Fruit fly (Drosophila melanogaster) whole organism, embryonic: ENCODE measurements around the gene Atf3.

Experiments
- Asciz ChIP-seq: fragments of 200-800 bp; sonication (Bioruptor generic); optimal IDR thresholded peaks from 2 replicates; lab custom pipeline; 2017; ENCODE audit warnings: missing biosample characterization, mild to moderate bottlenecking, missing genetic modification characterization, missing genetic modification reagents
- BEAF-32 ChIP-seq: fragments of 200-800 bp; sonication (Bioruptor generic); optimal IDR thresholded peaks from 3 replicates; lab custom pipeline; 2017; ENCODE audit warnings: missing biosample characterization, missing genetic modification characterization, mild to moderate bottlenecking, moderate library complexity, missing genetic modification reagents
- Bteb2 ChIP-seq: fragments of 200-800 bp; sonication (Bioruptor generic); optimal IDR thresholded peaks from 2 replicates; lab custom pipeline; 2016; ENCODE audit warnings: missing biosample characterization, missing genetic modification characterization
- CG10366 ChIP-seq: fragments of 200-800 bp; sonication (Bioruptor generic); IDR thresholded peaks from 2 replicates; pipeline ENCODE4 v1.3.6; 2022; ENCODE audit warnings: missing biosample characterization, missing genetic modification characterization
- CG10462 ChIP-seq: fragments of 200-800 bp; sonication (Bioruptor generic); optimal IDR thresholded peaks from 2 replicates; lab custom pipeline; 2016; ENCODE audit warnings: missing biosample characterization, missing genetic modification characterization
- CG11398 ChIP-seq: fragments of 200-800 bp; sonication (Bioruptor generic); optimal IDR thresholded peaks from 2 replicates; lab custom pipeline; 2016; ENCODE audit warnings: missing biosample characterization, missing genetic modification characterization
- CG12104 ChIP-seq: fragments of 200-800 bp; sonication (Bioruptor generic); optimal IDR thresholded peaks from 3 replicates; lab custom pipeline; 2016; ENCODE audit warnings: missing biosample characterization, missing genetic modification characterization
- CG12236 ChIP-seq: fragments of 200-800 bp; sonication (Bioruptor generic); optimal IDR thresholded peaks from 2 replicates; lab custom pipeline; 2016; ENCODE audit warnings: missing biosample characterization, missing genetic modification characterization
- CG12299 ChIP-seq: fragments of 200-800 bp; sonication (Bioruptor generic); optimal IDR thresholded peaks from 2 replicates; lab custom pipeline; 2018; ENCODE audit warnings: missing biosample characterization, mild to moderate bottlenecking, missing genetic modification characterization
- CG13296 ChIP-seq: fragments of 200-800 bp; sonication (Bioruptor generic); optimal IDR thresholded peaks from 3 replicates; lab custom pipeline; 2018; ENCODE audit warnings: missing biosample characterization, mild to moderate bottlenecking, missing genetic modification characterization
- CG15514 ChIP-seq: fragments of 200-800 bp; sonication (Bioruptor generic); optimal IDR thresholded peaks from 3 replicates; lab custom pipeline; 2017; ENCODE audit warnings: missing biosample characterization, missing genetic modification characterization, mild to moderate bottlenecking, moderate library complexity, missing genetic modification reagents
- CG2678 ChIP-seq: fragments of 200-800 bp; sonication (Bioruptor generic); optimal IDR thresholded peaks from 3 replicates; lab custom pipeline; 2019; ENCODE audit warnings: missing biosample characterization, mild to moderate bottlenecking, missing genetic modification characterization, moderate library complexity
- CG42726 ChIP-seq: fragments of 200-800 bp; sonication (Bioruptor generic); IDR thresholded peaks from 2 replicates; pipeline ENCODE4 v1.3.6; 2022; ENCODE audit warnings: missing biosample characterization, missing genetic modification characterization; ENCODE audit not compliant: partially characterized antibody
- CG6765 ChIP-seq: fragments of 200-800 bp; sonication (Bioruptor generic); optimal IDR thresholded peaks from 3 replicates; lab custom pipeline; 2017; ENCODE audit warnings: missing biosample characterization, mild to moderate bottlenecking, missing genetic modification characterization
- CG6791 ChIP-seq: fragments of 200-800 bp; sonication (Bioruptor generic); IDR thresholded peaks from 3 replicates; pipeline ENCODE4 v1.3.6; 2022; ENCODE audit warnings: missing biosample characterization, missing genetic modification characterization; ENCODE audit not compliant: partially characterized antibody
- CG7839 ChIP-seq: fragments of 200-800 bp; sonication (Bioruptor generic); optimal IDR thresholded peaks from 3 replicates; lab custom pipeline; 2018; ENCODE audit warnings: missing biosample characterization, mild to moderate bottlenecking, missing genetic modification characterization, moderate library complexity
- CG7928 ChIP-seq: fragments of 200-800 bp; sonication (Bioruptor generic); optimal IDR thresholded peaks from 2 replicates; lab custom pipeline; 2017; ENCODE audit warnings: missing biosample characterization, mild to moderate bottlenecking, missing genetic modification characterization
- CG8089 ChIP-seq: fragments of 200-800 bp; sonication (Bioruptor generic); optimal IDR thresholded peaks from 3 replicates; lab custom pipeline; 2016; ENCODE audit warnings: missing biosample characterization, missing genetic modification characterization
- CG9797 ChIP-seq: fragments of 200-800 bp; sonication (Bioruptor generic); optimal IDR thresholded peaks from 3 replicates; lab custom pipeline; 2018; ENCODE audit warnings: missing biosample characterization, mild to moderate bottlenecking, missing genetic modification characterization
- CG9876 ChIP-seq: fragments of 200-800 bp; sonication (Bioruptor generic); optimal IDR thresholded peaks from 2 replicates; lab custom pipeline; 2016; ENCODE audit warnings: missing biosample characterization, missing genetic modification characterization
- D ChIP-seq, 2 experiments: fragments of 200-800 bp in 1 of 2; fragments of >200 bp in 1 of 2; sonication (Bioruptor generic) in 1 of 2; optimal IDR thresholded peaks; 2 replicates in 1 of 2; 3 replicates in 1 of 2; lab custom pipeline; 2017; ENCODE audit warnings: mild to moderate bottlenecking in 1 of 2, missing biosample characterization in 1 of 2, missing genetic modification characterization in 1 of 2, missing genetic modification reagents in 1 of 2
- Dbx ChIP-seq: fragments of 200-800 bp; sonication (Bioruptor generic); IDR thresholded peaks from 3 replicates; pipeline ENCODE4 v1.3.6; 2022; ENCODE audit warnings: missing biosample characterization, missing genetic modification characterization
- Hand ChIP-seq: fragments of 200-800 bp; sonication (Bioruptor generic); optimal IDR thresholded peaks from 2 replicates; lab custom pipeline; 2017; ENCODE audit warnings: mild to moderate bottlenecking, missing biosample characterization, missing genetic modification reagents, missing genetic modification characterization
- Hr39 ChIP-seq: fragments of >200 bp; optimal IDR thresholded peaks from 2 replicates; lab custom pipeline; 2017
- Jarid2 ChIP-seq: fragments of 200-800 bp; sonication (Bioruptor generic); optimal IDR thresholded peaks from 3 replicates; lab custom pipeline; 2017; ENCODE audit warnings: mild to moderate bottlenecking, missing biosample characterization, missing genetic modification reagents, missing genetic modification characterization
- MBD-R2 ChIP-seq: fragments of 200-800 bp; sonication (Bioruptor generic); IDR thresholded peaks from 2 replicates; pipeline ENCODE4 v1.3.6; 2022; ENCODE audit warnings: missing biosample characterization, missing genetic modification characterization
- Myb ChIP-seq: fragments of 200-800 bp; sonication (Bioruptor generic); optimal IDR thresholded peaks from 2 replicates; lab custom pipeline; 2016; ENCODE audit warnings: missing biosample characterization, missing genetic modification characterization
- Opbp ChIP-seq: fragments of 200-800 bp; sonication (Bioruptor generic); IDR thresholded peaks from 3 replicates; pipeline ENCODE4 v1.3.6; 2022; ENCODE audit warnings: missing biosample characterization, missing genetic modification characterization; ENCODE audit not compliant: partially characterized antibody
- Pdp1 ChIP-seq, 2 experiments: fragments of 200-800 bp; sonication (Bioruptor generic); optimal IDR thresholded peaks; 3 replicates each; lab custom pipeline; 2016; ENCODE audit warnings: missing biosample characterization in 2 of 2, missing genetic modification characterization in 2 of 2, mild to moderate bottlenecking in 1 of 2, moderate library complexity in 1 of 2
- Spps ChIP-seq: fragments of 200-800 bp; sonication (Bioruptor generic); optimal IDR thresholded peaks from 2 replicates; lab custom pipeline; 2018; ENCODE audit warnings: missing biosample characterization, mild to moderate bottlenecking, missing genetic modification characterization
- ara ChIP-seq: fragments of 200-800 bp; sonication (Bioruptor generic); IDR thresholded peaks from 2 replicates; pipeline ENCODE4 v1.3.6; 2022; ENCODE audit warnings: missing biosample characterization, missing genetic modification characterization
- az2 ChIP-seq: fragments of 200-800 bp; sonication (Bioruptor generic); optimal IDR thresholded peaks from 3 replicates; lab custom pipeline; 2016; ENCODE audit warnings: missing biosample characterization, missing genetic modification characterization
- chn ChIP-seq: fragments of 200-800 bp; sonication (Bioruptor generic); optimal IDR thresholded peaks from 2 replicates; lab custom pipeline; 2016; ENCODE audit warnings: missing biosample characterization, missing genetic modification characterization
- crp ChIP-seq, 2 experiments: fragments of 200-800 bp; sonication (Bioruptor generic); optimal IDR thresholded peaks; 2 replicates in 1 of 2; 3 replicates in 1 of 2; lab custom pipeline; 2017; ENCODE audit warnings: missing biosample characterization in 2 of 2, missing genetic modification characterization in 2 of 2, mild to moderate bottlenecking in 1 of 2, moderate library complexity in 1 of 2
- fd96Cb ChIP-seq: fragments of 200-800 bp; sonication (Bioruptor generic); optimal IDR thresholded peaks from 2 replicates; lab custom pipeline; 2018; ENCODE audit warnings: missing biosample characterization, mild to moderate bottlenecking, missing genetic modification characterization, moderate library complexity
- fru ChIP-seq: fragments of >200 bp; optimal IDR thresholded peaks from 2 replicates; lab custom pipeline; 2017
- fu2 ChIP-seq: fragments of 200-800 bp; sonication (Bioruptor generic); optimal IDR thresholded peaks from 2 replicates; lab custom pipeline; 2016; ENCODE audit warnings: missing biosample characterization, missing genetic modification characterization
- gfzf ChIP-seq: fragments of 200-800 bp; sonication (Bioruptor generic); optimal IDR thresholded peaks from 2 replicates; lab custom pipeline; 2016; ENCODE audit warnings: missing biosample characterization, mild to moderate bottlenecking, missing genetic modification characterization, moderate library complexity
- gt ChIP-seq: fragments of 200-800 bp; sonication (Bioruptor generic); IDR thresholded peaks from 2 replicates; pipeline ENCODE4 v1.3.6; 2022; ENCODE audit warnings: missing biosample characterization, missing genetic modification characterization
- inv ChIP-seq: fragments of 200-800 bp; sonication (Bioruptor generic); IDR thresholded peaks from 2 replicates; pipeline ENCODE4 v1.3.6; 2022; ENCODE audit warnings: missing biosample characterization, missing genetic modification characterization; ENCODE audit not compliant: partially characterized antibody
- knrl ChIP-seq: fragments of 200-800 bp; sonication (Bioruptor generic); IDR thresholded peaks from 3 replicates; pipeline ENCODE4 v1.3.6; 2022; ENCODE audit warnings: missing biosample characterization, missing genetic modification characterization; ENCODE audit not compliant: partially characterized antibody
- lola ChIP-seq, 3 experiments: fragments of >200 bp in 2 of 3; fragments of 200-800 bp in 1 of 3; sonication (Bioruptor generic) in 1 of 3; optimal IDR thresholded peaks; 2 replicates each; lab custom pipeline; 2017 to 2019; ENCODE audit warnings: missing biosample characterization in 3 of 3, missing genetic modification characterization in 3 of 3, mild to moderate bottlenecking in 1 of 3, moderate library complexity in 1 of 3
- maf-S ChIP-seq: fragments of 200-800 bp; sonication (Bioruptor generic); optimal IDR thresholded peaks from 2 replicates; lab custom pipeline; 2016; ENCODE audit warnings: missing biosample characterization, missing genetic modification characterization
- nerfin-1 ChIP-seq: fragments of 200-800 bp; sonication (Bioruptor generic); optimal IDR thresholded peaks from 3 replicates; lab custom pipeline; 2019; ENCODE audit warnings: missing biosample characterization, mild to moderate bottlenecking, missing genetic modification characterization, moderate library complexity
- scrt ChIP-seq: fragments of 200-800 bp; sonication (Bioruptor generic); optimal IDR thresholded peaks from 2 replicates; lab custom pipeline; 2018; ENCODE audit warnings: missing biosample characterization, mild to moderate bottlenecking, missing genetic modification characterization, moderate library complexity
- sens-2 ChIP-seq: fragments of 200-800 bp; sonication (Bioruptor generic); IDR thresholded peaks from 2 replicates; pipeline ENCODE4 v1.3.6; 2022; ENCODE audit warnings: missing biosample characterization, missing genetic modification characterization
- slbo ChIP-seq: fragments of 200-800 bp; sonication (Bioruptor generic); IDR thresholded peaks from 2 replicates; pipeline ENCODE4 v1.3.6; 2022; ENCODE audit warnings: missing biosample characterization, missing genetic modification characterization
- tna ChIP-seq: fragments of 200-800 bp; sonication (Bioruptor generic); IDR thresholded peaks from 2 replicates; pipeline ENCODE4 v1.3.6; 2022; ENCODE audit warnings: missing biosample characterization, missing genetic modification characterization; ENCODE audit not compliant: partially characterized antibody
- unc-4 ChIP-seq: fragments of 200-800 bp; sonication (Bioruptor generic); IDR thresholded peaks from 2 replicates; pipeline ENCODE4 v1.3.6; 2022; ENCODE audit warnings: missing biosample characterization, missing genetic modification characterization; ENCODE audit not compliant: partially characterized antibody
- usp ChIP-seq: fragments of >200 bp; optimal IDR thresholded peaks from 2 replicates; lab custom pipeline; 2017; ENCODE audit warnings: missing biosample characterization, missing genetic modification characterization

Gene Atf3

dm6 chrX:1215000-1215399, 60.1 kb downstream of the Atf3 start, which contains the start of gene CG11398 (continued):
- TF ChIP-seq fru (no peak), tna (GFP tag; lab: Robert Waterston, UW) (peak; percentile 48), nerfin-1 (no peak), usp (GFP tag; lab: Kevin White, UChicago) (no peak), gt (GFP tag; lab: Robert Waterston, UW) (no peak), CG10462 (GFP tag; lab: Kevin White, UChicago) (no peak), CG2678 (tag; lab: Kevin White, UChicago) (no peak), Opbp (GFP tag; lab: Robert Waterston, UW) (peak; percentile 84), CG42726 (GFP tag; lab: Robert Waterston, UW) (peak; percentile 78), Hr39 (no peak), CG8089 (GFP tag; lab: Kevin White, UChicago) (no peak), MBD-R2 (GFP tag; lab: Robert Waterston, UW) (peak; percentile 82), CG12236 (GFP tag; lab: Kevin White, UChicago) (no peak), Spps (no peak), scrt (GFP tag; lab: Kevin White, UChicago) (no peak), lola (GFP tag; optimal IDR thresholded peaks at IDR 0.05; lab: Kevin White, UChicago) (no peak), unc-4 (GFP tag; lab: Robert Waterston, UW) (peak; percentile 76), fd96Cb (no peak), BEAF-32 (GFP tag; lab: Kevin White, UChicago) (peak; percentile 86), sens-2 (GFP tag; lab: Robert Waterston, UW) (no peak), CG9797 (GFP tag; lab: Kevin White, UChicago) (peak; percentile 75), Myb (GFP tag; lab: Kevin White, UChicago) (peak; percentile 95), maf-S (GFP tag; lab: Kevin White, UChicago) (no peak), chn (GFP tag; lab: Kevin White, UChicago) (no peak), D (optimal IDR thresholded peaks at IDR 0.05; lab: Kevin White, UChicago) (no peak), D (GFP tag; optimal IDR thresholded peaks at IDR 0.05; lab: Kevin White, UChicago) (no peak), CG9876 (no peak), Bteb2 (GFP tag; lab: Kevin White, UChicago) (no peak), Hand (GFP tag; lab: Kevin White, UChicago) (no peak), CG7839 (no peak), ara (GFP tag; lab: Robert Waterston, UW) (no peak), CG6791 (GFP tag; lab: Robert Waterston, UW) (peak; percentile 85), az2 (no peak), CG15514 (GFP tag; lab: Kevin White, UChicago) (peak; percentile 65), knrl (GFP tag; lab: Robert Waterston, UW) (peak; percentile 80), CG13296 (GFP tag; lab: Kevin White, UChicago) (no peak), Asciz (no peak), crp (GFP tag; optimal IDR thresholded peaks at IDR 0.05; lab: Kevin White, UChicago) (no peak), slbo (GFP tag; lab: Robert Waterston, UW) (peak; percentile 21; the same call in 1 of the 2 replicates), gfzf (peak; percentile 92), fu2 (GFP tag; lab: Kevin White, UChicago) (no peak), CG7928 (GFP tag; lab: Kevin White, UChicago) (peak; percentile 2), CG6765 (GFP tag; lab: Kevin White, UChicago) (no peak), CG10366 (GFP tag; lab: Robert Waterston, UW) (no peak), Dbx (no peak), inv (GFP tag; lab: Robert Waterston, UW) (peak; percentile 68), Jarid2 (GFP tag; lab: Kevin White, UChicago) (no peak), CG12104 (GFP tag; lab: Kevin White, UChicago) (no peak), CG12299 (no peak), CG11398 (peak; percentile 7), Pdp1 (GFP tag; optimal IDR thresholded peaks at IDR 0.05; lab: Kevin White, UChicago) (peak in 1 of 2 experiments; percentile 94)
